Worm (Caenorhabditis elegans) whole organism, L4/young adult: ENCODE data around the gene C35D6.13.

Experiments used
- W03F9.2 ChIP-seq: fragments of 150-350 bp; optimal IDR thresholded peaks from 2 replicates; lab custom pipeline; 2014; ENCODE audit warnings: missing biosample characterization, missing genetic modification characterization
- dao-5 ChIP-seq: sonication (generic microtip); optimal IDR thresholded peaks from 2 replicates; lab custom pipeline; 2016; ENCODE audit warnings: missing genotype, missing genetic modification characterization, moderate library complexity, missing compliant biosample characterization
- him-1 ChIP-seq: sonication (generic microtip); optimal IDR thresholded peaks from 2 replicates; lab custom pipeline; 2016; ENCODE audit warnings: missing genotype, missing genetic modification reagents, missing genetic modification characterization, missing compliant biosample characterization

- TF ChIP-seq him-1 (tag; lab: Kevin White, UChicago) = no peak
- no peak for TF ChIP-seq W03F9.2 (tag; lab: Kevin White, UChicago)
- no peak for TF ChIP-seq dao-5 (tag; lab: Kevin White, UChicago)
Measured at ce11 chrIV:16346514-16346913, 9.7 kb downstream of the C35D6.13 start, which contains the start of gene C35D6.3.
